Fruit fly (Drosophila melanogaster) whole organism: ENCODE measurements around the gene mRpL4.

Experiments
- CG8478 ChIP-seq: fragments of >200 bp; optimal IDR thresholded peaks from 2 replicates; lab custom pipeline; 2018; ENCODE audit warnings: inconsistent platforms
- psq ChIP-seq: fragments of >200 bp; optimal IDR thresholded peaks from 2 replicates; lab custom pipeline; 2017

- TF ChIP-seq CG8478 (lab: Kevin White, UChicago) (no peak), psq (lab: Kevin White, UChicago) (no peak)
These were observed 35.9 kb downstream of the mRpL4 start, which contains the start of gene CG13258 for dm6 chr2L:16292975-16293501.
